Fruit fly (Drosophila melanogaster) whole organism, embryonic: ENCODE measurements around the gene Kat60.

Source experiments
- Ada2b ChIP-seq: fragments of 200-800 bp; sonication (Bioruptor generic); IDR thresholded peaks from 2 replicates; pipeline ENCODE4 v1.3.6; 2022; ENCODE audit warnings: missing biosample characterization, missing genetic modification characterization
- B-H1 ChIP-seq: fragments of 200-800 bp; sonication (Bioruptor generic); IDR thresholded peaks from 3 replicates; pipeline ENCODE4 v1.3.6; 2022; ENCODE audit warnings: missing biosample characterization, missing genetic modification characterization
- CG10267 ChIP-seq: fragments of 200-800 bp; sonication (Bioruptor generic); optimal IDR thresholded peaks from 2 replicates; lab custom pipeline; 2018; ENCODE audit warnings: missing biosample characterization, mild to moderate bottlenecking, missing genetic modification characterization, moderate library complexity
- CG10462 ChIP-seq: fragments of 200-800 bp; sonication (Bioruptor generic); optimal IDR thresholded peaks from 2 replicates; lab custom pipeline; 2016; ENCODE audit warnings: missing biosample characterization, missing genetic modification characterization
- CG11093 ChIP-seq: fragments of 200-800 bp; sonication (Bioruptor generic); IDR thresholded peaks from 3 replicates; pipeline ENCODE4 v1.3.6; 2022; ENCODE audit warnings: missing biosample characterization, missing genetic modification characterization
- CG12769 ChIP-seq: fragments of 200-800 bp; sonication (Bioruptor generic); optimal IDR thresholded peaks from 2 replicates; lab custom pipeline; 2019; ENCODE audit warnings: missing biosample characterization, mild to moderate bottlenecking, missing genetic modification characterization, moderate library complexity
- CG14441 ChIP-seq: fragments of 200-800 bp; sonication (Bioruptor generic); IDR thresholded peaks from 2 replicates; pipeline ENCODE4 v1.3.6; 2022; ENCODE audit warnings: missing biosample characterization, missing genetic modification characterization
- CG1529 ChIP-seq: fragments of 200-800 bp; sonication (Bioruptor generic); optimal IDR thresholded peaks from 3 replicates; lab custom pipeline; 2018; ENCODE audit warnings: missing biosample characterization, missing genetic modification characterization
- CG15601 ChIP-seq: fragments of 200-800 bp; sonication (Bioruptor generic); optimal IDR thresholded peaks from 3 replicates; lab custom pipeline; 2019; ENCODE audit warnings: missing biosample characterization, mild to moderate bottlenecking, missing genetic modification characterization, moderate library complexity
- CG1603 ChIP-seq: fragments of 200-800 bp; sonication (Bioruptor generic); optimal IDR thresholded peaks from 2 replicates; lab custom pipeline; 2019; ENCODE audit warnings: missing biosample characterization, mild to moderate bottlenecking, missing genetic modification characterization, moderate library complexity
- CG1647 ChIP-seq: fragments of 200-800 bp; sonication (Bioruptor generic); optimal IDR thresholded peaks from 3 replicates; lab custom pipeline; 2016; ENCODE audit warnings: missing biosample characterization, missing genetic modification characterization
- CG16815 ChIP-seq: fragments of 200-800 bp; sonication (Bioruptor generic); optimal IDR thresholded peaks from 3 replicates; lab custom pipeline; 2017; ENCODE audit warnings: missing biosample characterization, mild to moderate bottlenecking, missing genetic modification characterization
- CG17359 ChIP-seq: fragments of 200-800 bp; sonication (Bioruptor generic); optimal IDR thresholded peaks from 3 replicates; lab custom pipeline; 2018; ENCODE audit warnings: missing biosample characterization, mild to moderate bottlenecking, missing genetic modification characterization, moderate library complexity
- CG18262 ChIP-seq: fragments of 200-800 bp; optimal IDR thresholded peaks from 3 replicates; lab custom pipeline; 2019; ENCODE audit warnings: missing biosample characterization, mild to moderate bottlenecking, missing genetic modification characterization, moderate library complexity
- CG2678 ChIP-seq: fragments of 200-800 bp; sonication (Bioruptor generic); optimal IDR thresholded peaks from 3 replicates; lab custom pipeline; 2019; ENCODE audit warnings: missing biosample characterization, mild to moderate bottlenecking, missing genetic modification characterization, moderate library complexity
- CG30431 ChIP-seq: fragments of 200-800 bp; sonication (Bioruptor generic); optimal IDR thresholded peaks from 2 replicates; lab custom pipeline; 2017; ENCODE audit warnings: missing biosample characterization, missing genetic modification characterization
- CG31224 ChIP-seq: fragments of 200-800 bp; sonication (Bioruptor generic); IDR thresholded peaks from 2 replicates; pipeline ENCODE4 v1.3.6; 2022; ENCODE audit warnings: missing biosample characterization, missing genetic modification characterization
- CG3163 ChIP-seq: fragments of 200-800 bp; sonication (Bioruptor generic); optimal IDR thresholded peaks from 3 replicates; lab custom pipeline; 2016; ENCODE audit warnings: missing biosample characterization, missing genetic modification characterization
- CG4707 ChIP-seq: fragments of 200-800 bp; sonication (Bioruptor generic); optimal IDR thresholded peaks from 2 replicates; lab custom pipeline; 2018; ENCODE audit warnings: missing biosample characterization, mild to moderate bottlenecking, missing genetic modification characterization, moderate library complexity
- CG6254 ChIP-seq: fragments of 200-800 bp; sonication (Bioruptor generic); optimal IDR thresholded peaks from 3 replicates; lab custom pipeline; 2017; ENCODE audit warnings: mild to moderate bottlenecking, missing biosample characterization, missing genetic modification reagents, missing genetic modification characterization
- CG6654 ChIP-seq: fragments of 200-800 bp; sonication (Bioruptor generic); optimal IDR thresholded peaks from 2 replicates; lab custom pipeline; 2017; ENCODE audit warnings: missing biosample characterization, mild to moderate bottlenecking, missing genetic modification characterization
- Chrac-16 ChIP-seq: fragments of 200-800 bp; sonication (Bioruptor generic); optimal IDR thresholded peaks from 3 replicates; lab custom pipeline; 2016; ENCODE audit warnings: missing biosample characterization, missing genetic modification characterization
- D19A ChIP-seq: fragments of 200-800 bp; optimal IDR thresholded peaks from 3 replicates; lab custom pipeline; 2019; ENCODE audit warnings: missing biosample characterization, mild to moderate bottlenecking, missing genetic modification characterization, moderate library complexity
- Dfd ChIP-seq, 2 experiments: fragments of >200 bp; optimal IDR thresholded peaks; 2 replicates each; lab custom pipeline; 2017; ENCODE audit warnings: missing biosample characterization in 2 of 2, missing genetic modification characterization in 2 of 2
- Ets65A ChIP-seq: fragments of 200-800 bp; sonication (Bioruptor generic); peaks from one replicate; lab custom pipeline; 2016; ENCODE audit warnings: missing biosample characterization, missing genetic modification characterization
- Fer2 ChIP-seq: fragments of 200-800 bp; sonication (Bioruptor generic); optimal IDR thresholded peaks from 2 replicates; lab custom pipeline; 2018; ENCODE audit warnings: missing biosample characterization, mild to moderate bottlenecking, missing genetic modification characterization, moderate library complexity
- HLH3B ChIP-seq: fragments of 200-800 bp; sonication (Bioruptor generic); IDR thresholded peaks from 2 replicates; pipeline ENCODE4 v1.3.6; 2022; ENCODE audit warnings: missing biosample characterization, missing genetic modification characterization
- HLH54F ChIP-seq: fragments of 200-800 bp; sonication (Bioruptor generic); optimal IDR thresholded peaks from 3 replicates; lab custom pipeline; 2016; ENCODE audit warnings: missing biosample characterization, missing genetic modification characterization
- PHDP ChIP-seq: fragments of 200-800 bp; sonication (Bioruptor generic); optimal IDR thresholded peaks from 3 replicates; lab custom pipeline; 2018; ENCODE audit warnings: missing biosample characterization, mild to moderate bottlenecking, missing genetic modification characterization, moderate library complexity
- Pdp1 ChIP-seq, 2 experiments: fragments of 200-800 bp; sonication (Bioruptor generic); optimal IDR thresholded peaks; 3 replicates each; lab custom pipeline; 2016; ENCODE audit warnings: missing biosample characterization in 2 of 2, missing genetic modification characterization in 2 of 2, mild to moderate bottlenecking in 1 of 2, moderate library complexity in 1 of 2
- Six4 ChIP-seq: fragments of 200-800 bp; sonication (Bioruptor generic); optimal IDR thresholded peaks from 2 replicates; lab custom pipeline; 2016; ENCODE audit warnings: missing biosample characterization, missing genetic modification characterization
- Xbp1 ChIP-seq: fragments of 200-800 bp; sonication (Bioruptor generic); optimal IDR thresholded peaks from 3 replicates; lab custom pipeline; 2016; ENCODE audit warnings: missing biosample characterization, mild to moderate bottlenecking, missing genetic modification characterization
- YL-1 ChIP-seq: fragments of 200-800 bp; sonication (Bioruptor generic); optimal IDR thresholded peaks from 3 replicates; lab custom pipeline; 2017; ENCODE audit warnings: missing biosample characterization, mild to moderate bottlenecking, missing genetic modification characterization
- danr ChIP-seq: fragments of 200-800 bp; sonication (Bioruptor generic); IDR thresholded peaks from 2 replicates; pipeline ENCODE4 v1.3.6; 2022; ENCODE audit warnings: missing biosample characterization, missing genetic modification characterization
- ems ChIP-seq: fragments of 200-800 bp; sonication (Bioruptor generic); optimal IDR thresholded peaks from 3 replicates; lab custom pipeline; 2016; ENCODE audit warnings: missing biosample characterization, missing genetic modification characterization
- ftz-f1 ChIP-seq: fragments of 200-800 bp; sonication (Bioruptor generic); optimal IDR thresholded peaks from 2 replicates; lab custom pipeline; 2016; ENCODE audit warnings: missing biosample characterization, missing genetic modification characterization
- gcm2 ChIP-seq: fragments of 200-800 bp; sonication (Bioruptor generic); optimal IDR thresholded peaks from 2 replicates; lab custom pipeline; 2016; ENCODE audit warnings: missing biosample characterization, missing genetic modification characterization
- gem ChIP-seq: fragments of 200-800 bp; sonication (Bioruptor generic); optimal IDR thresholded peaks from 2 replicates; lab custom pipeline; 2019; ENCODE audit warnings: missing biosample characterization, mild to moderate bottlenecking, missing genetic modification characterization, moderate library complexity
- jumu ChIP-seq: fragments of 200-800 bp; sonication (Bioruptor generic); optimal IDR thresholded peaks from 3 replicates; lab custom pipeline; 2016; ENCODE audit warnings: missing biosample characterization, missing genetic modification characterization
- lola ChIP-seq, 3 experiments: fragments of >200 bp in 2 of 3; fragments of 200-800 bp in 1 of 3; sonication (Bioruptor generic) in 1 of 3; optimal IDR thresholded peaks; 2 replicates each; lab custom pipeline; 2017 to 2019; ENCODE audit warnings: missing biosample characterization in 3 of 3, missing genetic modification characterization in 3 of 3, mild to moderate bottlenecking in 1 of 3, moderate library complexity in 1 of 3
- lov ChIP-seq, 2 experiments: fragments of 200-800 bp in 1 of 2; fragments of >200 bp in 1 of 2; sonication (Bioruptor generic) in 1 of 2; IDR thresholded peaks in 1 of 2; optimal IDR thresholded peaks in 1 of 2; 2 replicates in 1 of 2; 3 replicates in 1 of 2; pipeline versions ENCODE4 v1.3.6 to Lab custom; 2017 to 2022; ENCODE audit warnings: missing biosample characterization in 1 of 2, missing genetic modification characterization in 1 of 2
- phol ChIP-seq: fragments of 200-800 bp; sonication (Bioruptor generic); optimal IDR thresholded peaks from 3 replicates; lab custom pipeline; 2018; ENCODE audit warnings: missing biosample characterization, mild to moderate bottlenecking, missing genetic modification characterization, moderate library complexity
- pita ChIP-seq: fragments of 200-800 bp; sonication (Bioruptor generic); optimal IDR thresholded peaks from 2 replicates; lab custom pipeline; 2017; ENCODE audit warnings: missing biosample characterization, mild to moderate bottlenecking, missing genetic modification characterization
- prd ChIP-seq, 3 experiments: fragments of >200 bp in 2 of 3; fragments of 200-800 bp in 1 of 3; sonication (Bioruptor generic) in 1 of 3; optimal IDR thresholded peaks in 2 of 3; IDR thresholded peaks in 1 of 3; 2 replicates in 2 of 3; 3 replicates in 1 of 3; pipeline versions ENCODE4 v1.3.6 to Lab custom; 2017 to 2022; ENCODE audit warnings: missing biosample characterization in 1 of 3, missing genetic modification characterization in 1 of 3
- sisA ChIP-seq: fragments of 200-800 bp; sonication (Bioruptor generic); IDR thresholded peaks from 2 replicates; pipeline ENCODE4 v1.3.6; 2022; ENCODE audit warnings: missing biosample characterization, missing genetic modification characterization
- so ChIP-seq: fragments of 200-800 bp; sonication (Bioruptor generic); IDR thresholded peaks from 3 replicates; pipeline ENCODE4 v1.3.6; 2022; ENCODE audit warnings: missing biosample characterization, missing genetic modification characterization
- sr ChIP-seq: fragments of 200-800 bp; sonication (Bioruptor generic); IDR thresholded peaks from 3 replicates; pipeline ENCODE4 v1.3.6; 2022; ENCODE audit warnings: missing biosample characterization, missing genetic modification characterization
- ssp ChIP-seq: fragments of 200-800 bp; sonication (Bioruptor generic); IDR thresholded peaks from 2 replicates; pipeline ENCODE4 v1.3.6; 2022; ENCODE audit warnings: missing biosample characterization, missing genetic modification characterization
- tio ChIP-seq: fragments of 200-800 bp; sonication (Bioruptor generic); optimal IDR thresholded peaks from 2 replicates; lab custom pipeline; 2017; ENCODE audit warnings: missing biosample characterization, missing genetic modification characterization, inconsistent platforms
- wdn ChIP-seq: fragments of 200-800 bp; sonication (Bioruptor generic); IDR thresholded peaks from 2 replicates; pipeline ENCODE4 v1.3.6; 2022; ENCODE audit warnings: missing biosample characterization, missing genetic modification characterization

The Kat60 gene

dm6 chr3R:5209481-5209880 lies 22.5 kb downstream of the Kat60 start (continued):
- TF ChIP-seq CG3163 (GFP tag; lab: Kevin White, UChicago) (no peak), CG11093 (GFP tag; lab: Robert Waterston, UW) (0 out of 3 replicates have a peak, but pooled peaks have one; percentile 11), CG4707 (peak; percentile 17), Chrac-16 (GFP tag; lab: Kevin White, UChicago) (peak; percentile 25), ftz-f1 (GFP tag; lab: Kevin White, UChicago) (no peak), CG10267 (tag; lab: Kevin White, UChicago) (peak; percentile 19), CG1529 (GFP tag; lab: Kevin White, UChicago) (peak; percentile 37), prd (optimal IDR thresholded peaks at IDR 0.05; lab: Kevin White, UChicago) (no peak), prd (GFP tag; IDR thresholded peaks at IDR 0.05; lab: Robert Waterston, UW) (peak; percentile 68; the same call in 1 of the 3 replicates), Six4 (GFP tag; lab: Kevin White, UChicago) (peak; percentile 25), gem (tag; lab: Kevin White, UChicago) (peak; percentile 59), CG18262 (tag; lab: Kevin White, UChicago) (peak; percentile 60), Ada2b (GFP tag; lab: Robert Waterston, UW) (peak; percentile 46; the same call in 1 of the 2 replicates), phol (tag; lab: Kevin White, UChicago) (peak; percentile 60), D19A (tag; lab: Kevin White, UChicago) (peak; percentile 19), CG14441 (GFP tag; lab: Robert Waterston, UW) (peak; percentile 31; the same call in 1 of the 2 replicates), Xbp1 (peak; percentile 46), B-H1 (GFP tag; lab: Robert Waterston, UW) (no peak; the same call in 1 of the 3 replicates), CG1647 (GFP tag; lab: Kevin White, UChicago) (peak; percentile 27), pita (no peak), Pdp1 (GFP tag; optimal IDR thresholded peaks at IDR 0.05; lab: Kevin White, UChicago) (peak; percentile 17 to 21), CG12769 (tag; lab: Kevin White, UChicago) (peak; percentile 10), ssp (GFP tag; lab: Robert Waterston, UW) (no peak), CG15601 (peak; percentile 7), CG6254 (GFP tag; lab: Kevin White, UChicago) (peak; percentile 41), PHDP (tag; lab: Kevin White, UChicago) (peak; percentile 17), Dfd (GFP tag; optimal IDR thresholded peaks at IDR 0.05; lab: Kevin White, UChicago) (no peak), lola (GFP tag; optimal IDR thresholded peaks at IDR 0.05; lab: Kevin White, UChicago) (peak in 1 of 3 experiments; percentile 9), wdn (GFP tag; lab: Robert Waterston, UW) (no peak), danr (0 out of 2 replicates have a peak, but pooled peaks have one; percentile 34), YL-1 (GFP tag; lab: Kevin White, UChicago) (no peak), CG10462 (no peak), HLH3B (GFP tag; lab: Robert Waterston, UW) (peak; percentile 43; the same call in 1 of the 2 replicates), so (GFP tag; lab: Robert Waterston, UW) (no peak), tio (GFP tag; lab: Kevin White, UChicago) (no peak), CG17359 (peak; percentile 66), CG2678 (tag; lab: Kevin White, UChicago) (peak; percentile 47), Fer2 (tag; lab: Kevin White, UChicago) (no peak), ems (GFP tag; lab: Kevin White, UChicago) (no peak), CG6654 (peak; percentile 12), CG16815 (GFP tag; lab: Kevin White, UChicago) (no peak), HLH54F (GFP tag; lab: Kevin White, UChicago) (no peak), sr (GFP tag; lab: Robert Waterston, UW) (peak; percentile 41; the same call in 1 of the 3 replicates), CG1603 (tag; lab: Kevin White, UChicago) (peak; percentile 70), Ets65A (peak; percentile 91), sisA (GFP tag; lab: Robert Waterston, UW) (peak; percentile 65), CG31224 (no peak), CG30431 (peak; percentile 27), gcm2 (no peak), jumu (GFP tag; lab: Kevin White, UChicago) (peak; percentile 29), lov (optimal IDR thresholded peaks at IDR 0.05; lab: Kevin White, UChicago) (no peak), lov (GFP tag; IDR thresholded peaks at IDR 0.05; lab: Robert Waterston, UW) (no peak)
